Fruit fly (Drosophila melanogaster) whole organism, embryonic: Measurements from ENCODE around the gene kud.

ENCODE experiments used
- Blimp-1 ChIP-seq: fragments of 200-800 bp; sonication (Bioruptor generic); optimal IDR thresholded peaks from 3 replicates; lab custom pipeline; 2018; ENCODE audit warnings: missing biosample characterization, missing genetic modification characterization, mild to moderate bottlenecking, moderate library complexity, missing genetic modification reagents
- C15 ChIP-seq: fragments of 200-800 bp; sonication (Bioruptor generic); IDR thresholded peaks from 3 replicates; pipeline ENCODE4 v1.3.6; 2022; ENCODE audit warnings: missing biosample characterization, missing genetic modification characterization
- CG11085 ChIP-seq: fragments of 200-800 bp; sonication (Bioruptor generic); IDR thresholded peaks from 2 replicates; pipeline ENCODE4 v1.3.6; 2022; ENCODE audit warnings: missing biosample characterization, missing genetic modification characterization
- CG11093 ChIP-seq: fragments of 200-800 bp; sonication (Bioruptor generic); IDR thresholded peaks from 3 replicates; pipeline ENCODE4 v1.3.6; 2022; ENCODE audit warnings: missing biosample characterization, missing genetic modification characterization
- CG14965 ChIP-seq: fragments of 200-800 bp; sonication (Bioruptor generic); optimal IDR thresholded peaks from 2 replicates; lab custom pipeline; 2016; ENCODE audit warnings: missing biosample characterization, missing genetic modification characterization, borderline replicate concordance
- CG15011 ChIP-seq: fragments of 200-800 bp; sonication (Bioruptor generic); optimal IDR thresholded peaks from 3 replicates; lab custom pipeline; 2018; ENCODE audit warnings: missing biosample characterization, mild to moderate bottlenecking, missing genetic modification characterization
- CG15073 ChIP-seq: fragments of 200-800 bp; sonication (Bioruptor generic); optimal IDR thresholded peaks from 2 replicates; lab custom pipeline; 2016; ENCODE audit warnings: missing biosample characterization, missing genetic modification characterization
- CG43689 ChIP-seq: fragments of 200-800 bp; sonication (Bioruptor generic); IDR thresholded peaks from 2 replicates; pipeline ENCODE4 v1.3.6; 2022; ENCODE audit warnings: missing biosample characterization, missing genetic modification characterization
- CG4730 ChIP-seq: fragments of 200-800 bp; sonication (Bioruptor generic); IDR thresholded peaks from 2 replicates; pipeline ENCODE4 v1.3.6; 2022; ENCODE audit warnings: missing biosample characterization, missing genetic modification characterization
- CG6175 ChIP-seq: fragments of 200-800 bp; sonication (Bioruptor generic); IDR thresholded peaks from 3 replicates; pipeline ENCODE4 v1.3.6; 2022; ENCODE audit warnings: missing biosample characterization, missing genetic modification characterization
- CG7357 ChIP-seq: fragments of 200-800 bp; sonication (Bioruptor generic); IDR thresholded peaks from 3 replicates; pipeline ENCODE4 v1.3.6; 2022; ENCODE audit warnings: missing biosample characterization, missing genetic modification characterization
- CG7839 ChIP-seq: fragments of 200-800 bp; sonication (Bioruptor generic); optimal IDR thresholded peaks from 3 replicates; lab custom pipeline; 2018; ENCODE audit warnings: missing biosample characterization, mild to moderate bottlenecking, missing genetic modification characterization, moderate library complexity
- CG8944 ChIP-seq: fragments of 200-800 bp; sonication (Bioruptor generic); optimal IDR thresholded peaks from 3 replicates; lab custom pipeline; 2016; ENCODE audit warnings: missing biosample characterization, missing genetic modification characterization
- CkIIα-i1 ChIP-seq: fragments of 200-800 bp; sonication (Bioruptor generic); IDR thresholded peaks from 2 replicates; pipeline ENCODE4 v1.3.6; 2022; ENCODE audit warnings: missing biosample characterization, missing genetic modification characterization
- CoRest ChIP-seq: fragments of 200-800 bp; sonication (Bioruptor generic); optimal IDR thresholded peaks from 3 replicates; lab custom pipeline; 2018; ENCODE audit warnings: missing biosample characterization, mild to moderate bottlenecking, missing genetic modification characterization, moderate library complexity
- Dref ChIP-seq: fragments of 200-800 bp; sonication (Bioruptor generic); IDR thresholded peaks from 2 replicates; pipeline ENCODE4 v1.3.6; 2022; ENCODE audit warnings: missing biosample characterization, missing genetic modification characterization
- Hmr ChIP-seq: fragments of 200-800 bp; sonication (Bioruptor generic); optimal IDR thresholded peaks from 3 replicates; lab custom pipeline; 2017; ENCODE audit warnings: mild to moderate bottlenecking, missing biosample characterization, missing genetic modification reagents, missing genetic modification characterization
- Hsf ChIP-seq: fragments of 200-800 bp; sonication (Bioruptor generic); optimal IDR thresholded peaks from 3 replicates; lab custom pipeline; 2016; ENCODE audit warnings: missing biosample characterization, missing genetic modification characterization
- Kr ChIP-seq: fragments of 200-800 bp; sonication (Bioruptor generic); optimal IDR thresholded peaks from 2 replicates; lab custom pipeline; 2017; ENCODE audit warnings: missing biosample characterization, mild to moderate bottlenecking, missing genetic modification characterization
- Mad ChIP-seq: fragments of 200-800 bp; sonication (Bioruptor generic); optimal IDR thresholded peaks from 2 replicates; lab custom pipeline; 2016; ENCODE audit warnings: missing biosample characterization, missing genetic modification characterization
- NC2α ChIP-seq: fragments of 200-800 bp; sonication (Bioruptor generic); optimal IDR thresholded peaks from 2 replicates; lab custom pipeline; 2016; ENCODE audit warnings: missing biosample characterization, missing genetic modification characterization
- NfI ChIP-seq: fragments of 200-800 bp; sonication (Bioruptor generic); optimal IDR thresholded peaks from 3 replicates; lab custom pipeline; 2018; ENCODE audit warnings: missing biosample characterization, mild to moderate bottlenecking, missing genetic modification characterization, moderate library complexity
- Sox102F ChIP-seq: fragments of 200-800 bp; sonication (Bioruptor generic); optimal IDR thresholded peaks from 2 replicates; lab custom pipeline; 2018; ENCODE audit warnings: missing biosample characterization, mild to moderate bottlenecking, missing genetic modification characterization, moderate library complexity
- Trl ChIP-seq, 3 experiments: fragments of >200 bp in 2 of 3; fragments of 200-800 bp in 1 of 3; sonication (Bioruptor generic) in 1 of 3; optimal IDR thresholded peaks; 2 replicates in 1 of 3; 3 replicates in 2 of 3; lab custom pipeline; 2016 to 2017; ENCODE audit warnings: missing biosample characterization in 1 of 3, missing genetic modification characterization in 1 of 3
- Vsx1 ChIP-seq: fragments of 200-800 bp; sonication (Bioruptor generic); optimal IDR thresholded peaks from 2 replicates; lab custom pipeline; 2017; ENCODE audit warnings: missing biosample characterization, mild to moderate bottlenecking, missing genetic modification characterization, missing genetic modification reagents
- ac ChIP-seq: fragments of 200-800 bp; sonication (Bioruptor generic); optimal IDR thresholded peaks from 3 replicates; lab custom pipeline; 2017; ENCODE audit warnings: missing biosample characterization, mild to moderate bottlenecking, missing genetic modification characterization
- aop ChIP-seq: fragments of 200-800 bp; sonication (Bioruptor generic); IDR thresholded peaks from 2 replicates; pipeline ENCODE4 v1.3.6; 2022; ENCODE audit warnings: missing biosample characterization, missing genetic modification characterization
- ato ChIP-seq: fragments of 200-800 bp; sonication (Bioruptor generic); IDR thresholded peaks from 2 replicates; pipeline ENCODE4 v1.3.6; 2022; ENCODE audit warnings: missing biosample characterization, missing genetic modification characterization; ENCODE audit not compliant: partially characterized antibody
- bigmax ChIP-seq: fragments of 200-800 bp; sonication (Bioruptor generic); optimal IDR thresholded peaks from 2 replicates; lab custom pipeline; 2018; ENCODE audit warnings: missing biosample characterization, mild to moderate bottlenecking, missing genetic modification characterization
- crc ChIP-seq: fragments of 200-800 bp; sonication (Bioruptor generic); optimal IDR thresholded peaks from 2 replicates; lab custom pipeline; 2016; ENCODE audit warnings: missing biosample characterization, missing genetic modification characterization
- dan ChIP-seq: fragments of 200-800 bp; sonication (Bioruptor generic); IDR thresholded peaks from 2 replicates; pipeline ENCODE4 v1.3.6; 2022; ENCODE audit warnings: missing biosample characterization, missing genetic modification characterization
- danr ChIP-seq: fragments of 200-800 bp; sonication (Bioruptor generic); IDR thresholded peaks from 2 replicates; pipeline ENCODE4 v1.3.6; 2022; ENCODE audit warnings: missing biosample characterization, missing genetic modification characterization
- dati ChIP-seq: fragments of 200-800 bp; sonication (Bioruptor generic); IDR thresholded peaks from 2 replicates; pipeline ENCODE4 v1.3.6; 2022; ENCODE audit warnings: missing biosample characterization, missing genetic modification characterization
- disco-r ChIP-seq: fragments of 200-800 bp; sonication (Bioruptor generic); optimal IDR thresholded peaks from 2 replicates; lab custom pipeline; 2016; ENCODE audit warnings: missing biosample characterization, missing genetic modification characterization
- dmrt11E ChIP-seq: fragments of 200-800 bp; sonication (Bioruptor generic); optimal IDR thresholded peaks from 3 replicates; lab custom pipeline; 2018; ENCODE audit warnings: missing biosample characterization, mild to moderate bottlenecking, missing genetic modification characterization, moderate library complexity
- ems ChIP-seq: fragments of 200-800 bp; sonication (Bioruptor generic); optimal IDR thresholded peaks from 3 replicates; lab custom pipeline; 2016; ENCODE audit warnings: missing biosample characterization, missing genetic modification characterization
- gfzf ChIP-seq: fragments of 200-800 bp; sonication (Bioruptor generic); optimal IDR thresholded peaks from 2 replicates; lab custom pipeline; 2016; ENCODE audit warnings: missing biosample characterization, mild to moderate bottlenecking, missing genetic modification characterization, moderate library complexity
- gsb ChIP-seq: fragments of 200-800 bp; sonication (Bioruptor generic); IDR thresholded peaks from 2 replicates; pipeline ENCODE4 v1.3.6; 2022; ENCODE audit warnings: missing biosample characterization, missing genetic modification characterization
- lilli ChIP-seq: fragments of 200-800 bp; sonication (Bioruptor generic); optimal IDR thresholded peaks from 3 replicates; lab custom pipeline; 2016; ENCODE audit warnings: missing biosample characterization, missing genetic modification characterization
- nerfin-1 ChIP-seq: fragments of 200-800 bp; sonication (Bioruptor generic); optimal IDR thresholded peaks from 3 replicates; lab custom pipeline; 2019; ENCODE audit warnings: missing biosample characterization, mild to moderate bottlenecking, missing genetic modification characterization, moderate library complexity
- nmo ChIP-seq: fragments of 200-800 bp; sonication (Bioruptor generic); optimal IDR thresholded peaks from 2 replicates; lab custom pipeline; 2018; ENCODE audit warnings: missing biosample characterization, mild to moderate bottlenecking, missing genetic modification characterization, moderate library complexity
- org-1 ChIP-seq: fragments of 200-800 bp; sonication (Bioruptor generic); optimal IDR thresholded peaks from 2 replicates; lab custom pipeline; 2017; ENCODE audit warnings: missing biosample characterization, missing genetic modification characterization
- pho ChIP-seq: fragments of 200-800 bp; sonication (Bioruptor generic); optimal IDR thresholded peaks from 2 replicates; lab custom pipeline; 2016; ENCODE audit warnings: missing biosample characterization, missing genetic modification characterization
- pita ChIP-seq: fragments of 200-800 bp; sonication (Bioruptor generic); optimal IDR thresholded peaks from 2 replicates; lab custom pipeline; 2017; ENCODE audit warnings: missing biosample characterization, mild to moderate bottlenecking, missing genetic modification characterization
- sc ChIP-seq, 3 experiments: fragments of >200 bp in 2 of 3; fragments of 200-800 bp in 1 of 3; sonication (Bioruptor generic) in 1 of 3; optimal IDR thresholded peaks; 2 replicates in 2 of 3; 3 replicates in 1 of 3; lab custom pipeline; 2017; ENCODE audit warnings: mild to moderate bottlenecking in 1 of 3, missing biosample characterization in 1 of 3, missing genetic modification characterization in 1 of 3, missing genetic modification reagents in 1 of 3
- scrt ChIP-seq: fragments of 200-800 bp; sonication (Bioruptor generic); optimal IDR thresholded peaks from 2 replicates; lab custom pipeline; 2018; ENCODE audit warnings: missing biosample characterization, mild to moderate bottlenecking, missing genetic modification characterization, moderate library complexity
- sr ChIP-seq: fragments of 200-800 bp; sonication (Bioruptor generic); IDR thresholded peaks from 3 replicates; pipeline ENCODE4 v1.3.6; 2022; ENCODE audit warnings: missing biosample characterization, missing genetic modification characterization
- toy ChIP-seq: fragments of 200-800 bp; sonication (Bioruptor generic); IDR thresholded peaks from 2 replicates; pipeline ENCODE4 v1.3.6; 2022; ENCODE audit warnings: missing biosample characterization, missing genetic modification characterization

Gene kud

DNA sequence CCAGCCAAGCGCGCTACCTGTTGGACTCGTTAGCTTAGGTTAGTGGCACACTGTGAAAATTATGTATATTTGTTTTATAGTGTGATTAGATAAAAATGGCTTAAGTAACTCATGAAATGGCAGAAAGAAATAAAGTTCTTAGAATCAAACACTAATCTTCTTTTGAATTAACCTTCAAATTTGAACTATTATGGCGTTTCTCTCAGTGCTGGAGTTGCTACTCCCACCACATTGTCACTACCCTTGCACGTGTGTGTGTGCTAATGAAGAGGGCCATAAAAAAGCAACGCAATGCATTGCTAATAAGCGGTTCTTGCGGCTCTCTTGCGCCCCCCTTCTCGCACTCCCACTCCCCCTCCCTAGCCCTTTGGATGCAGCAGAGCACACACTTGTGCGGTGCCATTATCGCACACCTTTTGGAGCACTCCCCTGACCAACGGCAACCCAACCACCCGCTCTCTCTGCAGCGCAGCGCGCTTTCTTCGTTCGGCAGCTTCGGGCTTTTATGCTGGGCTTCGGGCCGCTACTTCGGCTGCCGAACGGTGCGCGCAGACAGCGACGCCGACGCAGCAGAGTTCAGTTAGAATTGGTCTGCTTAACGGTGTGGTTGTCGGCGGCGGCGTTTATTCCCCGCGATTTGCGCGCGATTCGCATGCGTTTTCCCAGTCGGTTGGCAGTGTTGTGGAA is 46.0 kb upstream of the kud start (continued):
- TF ChIP-seq Trl (optimal IDR thresholded peaks at IDR 0.05; lab: Kevin White, UChicago) = peak; percentile 35 to 50
- TF ChIP-seq Trl (GFP tag; optimal IDR thresholded peaks at IDR 0.05; lab: Kevin White, UChicago) = peak; percentile 86
- TF ChIP-seq CG43689 = peak; percentile 52; the same call in 1 of the 2 replicates
- peak; percentile 85 for TF ChIP-seq NfI (GFP tag; lab: Kevin White, UChicago)
- TF ChIP-seq CG15011 (GFP tag; lab: Kevin White, UChicago) = peak; percentile 76
- peak; percentile 79 for TF ChIP-seq crc (GFP tag; lab: Kevin White, UChicago)
- TF ChIP-seq CG4730 (GFP tag; lab: Robert Waterston, UW) = peak; percentile 84
- TF ChIP-seq Hsf (GFP tag; lab: Kevin White, UChicago) = peak; percentile 90
- peak; percentile 83 for TF ChIP-seq dati (GFP tag; lab: Robert Waterston, UW)
- peak; percentile 93 for TF ChIP-seq Blimp-1 (GFP tag; lab: Kevin White, UChicago)
- TF ChIP-seq lilli (GFP tag; lab: Kevin White, UChicago) = peak; percentile 74
- peak; percentile 87 for TF ChIP-seq dmrt11E (tag; lab: Kevin White, UChicago)
- TF ChIP-seq C15 (GFP tag; lab: Robert Waterston, UW) = no peak; the same call in 2 of the 3 replicates
- peak; percentile 66 for TF ChIP-seq Hmr (GFP tag; lab: Kevin White, UChicago)
- TF ChIP-seq nerfin-1 (tag; lab: Kevin White, UChicago) = peak; percentile 88
- peak; percentile 86 for TF ChIP-seq org-1 (GFP tag; lab: Kevin White, UChicago)
- peak; percentile 81; the same call in 2 of the 3 replicates for TF ChIP-seq sr (GFP tag; lab: Robert Waterston, UW)
- peak; percentile 58 for TF ChIP-seq CG11085 (GFP tag; lab: Robert Waterston, UW)
- peak; percentile 51 for TF ChIP-seq gsb
- peak; percentile 95 for TF ChIP-seq Sox102F (GFP tag; lab: Kevin White, UChicago)
- no peak for TF ChIP-seq ac
- TF ChIP-seq Mad (GFP tag; lab: Kevin White, UChicago) = peak; percentile 55
- peak; percentile 89 for TF ChIP-seq CG8944 (GFP tag; lab: Kevin White, UChicago)
- peak; percentile 52; the same call in 1 of the 2 replicates for TF ChIP-seq dan (GFP tag; lab: Robert Waterston, UW)
- peak; percentile 63; the same call in 1 of the 2 replicates for TF ChIP-seq toy (GFP tag; lab: Robert Waterston, UW)
- TF ChIP-seq CG15073 (GFP tag; lab: Kevin White, UChicago) = peak; percentile 71
- peak; percentile 99 for TF ChIP-seq Vsx1
- TF ChIP-seq scrt (GFP tag; lab: Kevin White, UChicago) = peak; percentile 76
- TF ChIP-seq Kr (GFP tag; lab: Kevin White, UChicago) = no peak
- TF ChIP-seq CoRest (tag; lab: Kevin White, UChicago) = peak; percentile 87
- peak; percentile 85 for TF ChIP-seq ems (GFP tag; lab: Kevin White, UChicago)
- TF ChIP-seq CG11093 (GFP tag; lab: Robert Waterston, UW) = peak; percentile 88
- no peak for TF ChIP-seq sc (optimal IDR thresholded peaks at IDR 0.05; lab: Kevin White, UChicago)
- peak; percentile 89 for TF ChIP-seq sc (GFP tag; optimal IDR thresholded peaks at IDR 0.05; lab: Kevin White, UChicago)
- TF ChIP-seq danr (GFP tag; lab: Robert Waterston, UW) = peak; percentile 87
- TF ChIP-seq pho = peak; percentile 64
- TF ChIP-seq CkIIα-i1 (GFP tag; lab: Robert Waterston, UW) = peak; percentile 70; the same call in 1 of the 2 replicates
- TF ChIP-seq CG14965 (GFP tag; lab: Kevin White, UChicago) = peak; percentile 28
- TF ChIP-seq disco-r = peak; percentile 83
- peak; percentile 86 for TF ChIP-seq CG7357 (GFP tag; lab: Robert Waterston, UW)
- peak; percentile 63; the same call in 2 of the 3 replicates for TF ChIP-seq CG6175
- TF ChIP-seq bigmax (GFP tag; lab: Kevin White, UChicago) = no peak
- TF ChIP-seq NC2α (GFP tag; lab: Kevin White, UChicago) = peak; percentile 74
- no peak for TF ChIP-seq pita (GFP tag; lab: Kevin White, UChicago)
- no peak for TF ChIP-seq Dref
- peak; percentile 92 for TF ChIP-seq CG7839 (tag; lab: Kevin White, UChicago)
- no peak for TF ChIP-seq aop (GFP tag; lab: Robert Waterston, UW)
- TF ChIP-seq nmo (GFP tag; lab: Kevin White, UChicago) = peak; percentile 94
- TF ChIP-seq ato (GFP tag; lab: Robert Waterston, UW) = 0 out of 2 replicates have a peak, but pooled peaks have one; percentile 30
- TF ChIP-seq gfzf = no peak
